Worm (Caenorhabditis elegans) whole organism, dauer: ENCODE data around the gene cutl-29.

Source experiments
- unc-62 ChIP-seq: sonication (generic microtip); optimal IDR thresholded peaks from 2 replicates; lab custom pipeline; 2017; ENCODE audit warnings: missing biosample characterization, missing genetic modification reagents, missing genetic modification characterization

Gene cutl-29

ce11 chrX:8270971-8271553, at the start of gene cutl-29:
Gene cutl-29 (minus strand): TSS chrX:8271021.
- TF ChIP-seq unc-62: no peak

- no peak for TF ChIP-seq unc-62
Measured at ce11 chrX:8318950-8319349, 48.1 kb upstream of the cutl-29 start, which contains the start of gene srh-11. Gene srh-11 (minus strand): TSS chrX:8319050.

- TF ChIP-seq unc-62: no peak
Measured at ce11 chrX:8311590-8311989, 40.8 kb upstream of the cutl-29 start.

ce11 chrX:8310747-8311146, 39.9 kb upstream of the cutl-29 start:
- no peak for TF ChIP-seq unc-62

ce11 chrX:8308491-8308890, 37.7 kb upstream of the cutl-29 start:
- no peak for TF ChIP-seq unc-62

- no peak for TF ChIP-seq unc-62
Measured at ce11 chrX:8307600-8307999, 36.8 kb upstream of the cutl-29 start, which contains the start of gene R09F10.5. Gene R09F10.5 (minus strand): TSS chrX:8307700.

ce11 chrX:8302803-8303202, 32.0 kb upstream of the cutl-29 start:
- no peak for TF ChIP-seq unc-62

ce11 chrX:8302299-8302698, 31.5 kb upstream of the cutl-29 start, which contains the start of gene inx-5:
Gene inx-5 (minus strand): TSS chrX:8302399.
- no peak for TF ChIP-seq unc-62

ce11 chrX:8299554-8299953, 28.7 kb upstream of the cutl-29 start, which contains the start of gene ced-13:
Gene ced-13 (minus strand): TSS chrX:8299654.
- TF ChIP-seq unc-62: no peak

- no peak for TF ChIP-seq unc-62
Measured at ce11 chrX:8297333-8297732, 26.5 kb upstream of the cutl-29 start.

- no peak for TF ChIP-seq unc-62
Measured at ce11 chrX:8294586-8294985, 23.8 kb upstream of the cutl-29 start, which contains the start of gene R09F10.3. Gene R09F10.3 (plus strand): TSS chrX:8294625.

- no peak for TF ChIP-seq unc-62
Measured at ce11 chrX:8286740-8287299, 16.0 kb upstream of the cutl-29 start, which contains the start of gene sec-16A.2. Gene sec-16A.2 (plus strand): TSS chrX:8287249.

- TF ChIP-seq unc-62: no peak
Measured at ce11 chrX:8286164-8286563, 15.3 kb upstream of the cutl-29 start.

ce11 chrX:8285169-8285796, 14.5 kb upstream of the cutl-29 start, which contains the start of the genes fis-2 and F13B9.2:
Gene fis-2 (minus strand): TSS chrX:8285219.
Gene F13B9.2 (plus strand): TSS chrX:8285683.
- TF ChIP-seq unc-62: no peak

ce11 chrX:8284003-8284402, 13.2 kb upstream of the cutl-29 start:
- no peak for TF ChIP-seq unc-62

- TF ChIP-seq unc-62: no peak
Measured at ce11 chrX:8276984-8277383, 6.2 kb upstream of the cutl-29 start.

- TF ChIP-seq unc-62: no peak
Measured at ce11 chrX:8276333-8276732, 5.5 kb upstream of the cutl-29 start.

- TF ChIP-seq unc-62: no peak
Measured at ce11 chrX:8274869-8275268, 4.0 kb upstream of the cutl-29 start, which contains the start of gene ksr-1. Gene ksr-1 (plus strand): TSS chrX:8275169.
